Fruit fly (Drosophila melanogaster): ENCODE measurements around the gene Grip75.
A peak's percentile ranks its signal among the peaks of the same experiment; 100 is the strongest.

dm6 chr2L:10526953-10527584 is 44.0 kb downstream of the Grip75 start, which contains the start of gene Lip4:
- TF ChIP-seq Pif1B (GFP tag; optimal IDR thresholded peaks at IDR 0.05): peak; percentile 50
- TF ChIP-seq CG34367 (tag; optimal IDR thresholded peaks at IDR 0.05): peak; percentile 61
- peak; percentile 69 for TF ChIP-seq CG9948 (tag; optimal IDR thresholded peaks at IDR 0.05)

Measured in whole organism, pupa.